Fruit fly (Drosophila melanogaster) whole organism: Measurements from ENCODE around the gene CG1552.

Experiments
- CG8478 ChIP-seq: fragments of >200 bp; optimal IDR thresholded peaks from 2 replicates; lab custom pipeline; 2018; ENCODE audit warnings: inconsistent platforms
- psq ChIP-seq: fragments of >200 bp; optimal IDR thresholded peaks from 2 replicates; lab custom pipeline; 2017
- usp ChIP-seq: fragments of >200 bp; optimal IDR thresholded peaks from 2 replicates; lab custom pipeline; 2017; ENCODE audit warnings: missing biosample characterization, missing genetic modification characterization, mixed read lengths

- TF ChIP-seq usp (no peak), CG8478 (no peak), psq (lab: Kevin White, UChicago) (no peak)
Measured at dm6 chrX:11095276-11095675, 41.9 kb upstream of the CG1552 start.
